Worm (Caenorhabditis elegans): Measurements from ENCODE around the gene F36H5.17.

- TF ChIP-seq nhr-11 (tag; optimal IDR thresholded peaks at IDR 0.05) (no peak), elt-3 (tag; optimal IDR thresholded peaks at IDR 0.05) (no peak), lin-13 (GFP tag; optimal IDR thresholded peaks at IDR 0.05) (no peak), fos-1 (tag; optimal IDR thresholded peaks at IDR 0.05) (no peak), egl-13 (tag; optimal IDR thresholded peaks at IDR 0.05) (no peak)
These were observed at the start of gene F36H5.17 for ce11 chrII:1756072-1756471.

All from whole organism, L1 larva.